Worm (Caenorhabditis elegans) whole organism, late embryonic: ENCODE results near the gene srz-29.

ENCODE experiments used
- K02D7.2 ChIP-seq: sonication (generic microtip); optimal IDR thresholded peaks from 2 replicates; lab custom pipeline; 2017; ENCODE audit warnings: mild to moderate bottlenecking, missing genetic modification characterization, missing compliant biosample characterization
- ahr-1 ChIP-seq: sonication (generic microtip); optimal IDR thresholded peaks from 2 replicates; lab custom pipeline; 2016; ENCODE audit warnings: missing genetic modification characterization, missing compliant biosample characterization
- ceh-31 ChIP-seq: sonication (generic microtip); optimal IDR thresholded peaks from 2 replicates; lab custom pipeline; 2016; ENCODE audit warnings: missing genetic modification characterization, missing compliant biosample characterization
- ceh-6 ChIP-seq: fragments of 200-800 bp; sonication (Bioruptor generic); optimal IDR thresholded peaks from 2 replicates; lab custom pipeline; 2018; ENCODE audit warnings: mild to moderate bottlenecking, missing genetic modification characterization, missing compliant biosample characterization
- elt-2 ChIP-seq: sonication (generic microtip); optimal IDR thresholded peaks from 2 replicates; lab custom pipeline; 2016; ENCODE audit warnings: missing genetic modification reagents, missing genetic modification characterization, missing compliant biosample characterization
- ets-4 ChIP-seq: sonication (generic microtip); optimal IDR thresholded peaks from 2 replicates; lab custom pipeline; 2016; ENCODE audit warnings: missing genetic modification characterization, missing compliant biosample characterization
- hlh-8 ChIP-seq: sonication (generic microtip); optimal IDR thresholded peaks from 2 replicates; lab custom pipeline; 2016; ENCODE audit warnings: missing genotype, missing genetic modification characterization, missing compliant biosample characterization
- nfya-1 ChIP-seq: sonication (generic microtip); optimal IDR thresholded peaks from 2 replicates; lab custom pipeline; 2017; ENCODE audit warnings: missing genetic modification characterization, mild to moderate bottlenecking, missing compliant biosample characterization, antibody characterized with exemption, moderate library complexity
- nhr-11 ChIP-seq: fragments of 150-350 bp; optimal IDR thresholded peaks from 2 replicates; lab custom pipeline; 2014; ENCODE audit warnings: missing biosample characterization, missing genetic modification characterization
- pat-9 ChIP-seq: fragments of 200-800 bp; sonication (Bioruptor generic); optimal IDR thresholded peaks from 2 replicates; lab custom pipeline; 2018; ENCODE audit warnings: mild to moderate bottlenecking, missing genetic modification characterization, moderate library complexity, missing compliant biosample characterization
- pha-4 ChIP-seq: fragments of 150-350 bp; optimal IDR thresholded peaks from 2 replicates; lab custom pipeline; 2018; ENCODE audit warnings: missing biosample characterization, missing genetic modification reagents, missing genetic modification characterization
- rnt-1 ChIP-seq: sonication (generic microtip); optimal IDR thresholded peaks from 2 replicates; lab custom pipeline; 2016; ENCODE audit warnings: missing genetic modification characterization, missing compliant biosample characterization
- ztf-16 ChIP-seq: sonication (generic microtip); optimal IDR thresholded peaks from 2 replicates; lab custom pipeline; 2017; ENCODE audit warnings: missing genetic modification characterization, missing compliant biosample characterization

DNA sequence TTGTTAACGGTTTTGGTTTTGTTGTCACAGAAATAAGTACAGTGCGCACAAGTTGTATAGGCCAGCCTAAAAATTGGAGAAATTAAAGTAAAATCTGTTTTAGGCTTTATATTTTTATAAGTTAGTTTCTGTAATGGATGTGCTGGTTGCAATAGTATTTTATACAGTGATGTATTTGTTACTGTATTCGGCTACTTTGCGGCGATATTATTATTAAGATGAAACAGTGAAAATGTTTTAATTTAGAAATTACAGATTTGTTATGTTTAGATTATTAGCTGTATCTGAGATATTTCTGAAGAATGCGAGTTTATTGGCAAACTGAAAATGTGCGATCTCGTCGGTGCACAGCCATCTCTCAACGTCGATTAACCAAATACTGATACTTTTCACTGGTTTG, 1.8 kb upstream of the srz-29 start, which contains the start of gene ule-4:
- TF ChIP-seq pha-4 (tag; lab: Kevin White, UChicago) (no peak), hlh-8 (tag; lab: Kevin White, UChicago) (no peak), nhr-11 (tag; lab: Kevin White, UChicago) (no peak), K02D7.2 (tag; lab: Kevin White, UChicago) (no peak), ztf-16 (tag; lab: Kevin White, UChicago) (no peak), pat-9 (no peak), nfya-1 (tag; lab: Kevin White, UChicago) (no peak), rnt-1 (tag; lab: Kevin White, UChicago) (no peak), ceh-6 (GFP tag; lab: Kevin White, UChicago) (no peak), ets-4 (no peak), elt-2 (no peak), ahr-1 (no peak), ceh-31 (tag; lab: Kevin White, UChicago) (no peak)
